Worm (Caenorhabditis elegans) whole organism, early embryonic: ENCODE results near the gene col-175.

Experiments
- ama-1 ChIP-seq: fragments of 150-350 bp; optimal IDR thresholded peaks from 2 replicates; lab custom pipeline; 2014
- ceh-36 ChIP-seq: sonication (generic microtip); optimal IDR thresholded peaks from 2 replicates; lab custom pipeline; 2016; ENCODE audit warnings: missing genetic modification characterization, inconsistent platforms, missing compliant biosample characterization
- flt-1 ChIP-seq: fragments of 200-800 bp; sonication (Bioruptor generic); IDR thresholded peaks from 2 replicates; pipeline ENCODE4 v1.3.6; 2022; ENCODE audit warnings: missing genetic modification characterization, missing compliant biosample characterization
- hnd-1 ChIP-seq: sonication (generic microtip); optimal IDR thresholded peaks from 2 replicates; lab custom pipeline; 2016; ENCODE audit warnings: missing genetic modification characterization, missing compliant biosample characterization
- pes-1 ChIP-seq: fragments of 200-800 bp; sonication (Bioruptor generic); IDR thresholded peaks from 2 replicates; pipeline ENCODE4 v1.3.6; 2022; ENCODE audit warnings: missing genetic modification reagents, missing genetic modification characterization, missing compliant biosample characterization
- tbx-11 ChIP-seq: fragments of 200-800 bp; sonication (Bioruptor generic); IDR thresholded peaks from 2 replicates; pipeline ENCODE4 v1.3.6; 2022; ENCODE audit warnings: missing genetic modification characterization, missing compliant biosample characterization
- tbx-37 ChIP-seq: fragments of 200-800 bp; sonication (Bioruptor generic); conservative IDR thresholded peaks from 2 replicates; pipeline ENCODE4 v1.3.6; 2022; ENCODE audit warnings: missing genetic modification reagents, missing genetic modification characterization, missing compliant biosample characterization

DNA sequence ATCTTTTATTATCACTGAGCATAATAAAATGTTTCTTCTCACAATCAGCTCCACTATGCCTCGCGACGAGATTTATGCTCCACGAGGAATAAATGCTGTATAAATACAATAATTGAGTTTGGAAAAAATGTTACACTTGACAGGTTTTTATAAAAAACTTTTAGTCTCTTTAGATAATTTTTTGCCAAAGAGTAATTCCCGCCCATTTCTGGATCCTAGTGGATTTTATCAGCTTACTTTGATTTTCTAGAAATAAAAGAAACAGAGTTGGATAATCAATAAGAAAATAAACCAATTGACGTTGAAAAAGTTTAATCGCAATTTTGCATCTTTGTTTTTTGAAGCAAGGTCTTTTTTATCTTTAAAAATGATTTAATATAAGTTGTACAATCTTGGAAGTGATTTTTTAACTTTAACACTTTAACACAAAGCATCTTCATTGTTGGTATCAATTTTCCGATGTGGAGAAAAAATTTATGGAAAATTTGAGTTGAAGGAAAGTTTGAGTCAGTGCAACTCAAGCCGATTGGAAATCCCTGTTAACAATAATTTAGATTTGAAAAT lies 27.3 kb upstream of the col-175 start:
- TF ChIP-seq ama-1 (lab: Kevin White, UChicago) = no peak
- TF ChIP-seq hnd-1 = no peak
- no peak for TF ChIP-seq pes-1 (GFP tag; lab: Robert Waterston, UW)
- TF ChIP-seq tbx-37 = no peak
- TF ChIP-seq flt-1 (GFP tag; lab: Robert Waterston, UW) = no peak
- no peak for TF ChIP-seq ceh-36 (tag; lab: Kevin White, UChicago)
- TF ChIP-seq tbx-11 (GFP tag; lab: Robert Waterston, UW) = no peak
